Fruit fly (Drosophila melanogaster) whole organism, prepupa: ENCODE measurements around the gene Ras85D.
A peak's percentile ranks its signal among the peaks of the same experiment; 100 is the strongest.

ENCODE experiments used
- CG10631 ChIP-seq: fragments of 200-800 bp; sonication (Bioruptor generic); optimal IDR thresholded peaks from 2 replicates; lab custom pipeline; 2016; ENCODE audit warnings: missing biosample characterization, missing genetic modification characterization
- CG11294 ChIP-seq: fragments of 200-800 bp; sonication (Bioruptor generic); IDR thresholded peaks from 2 replicates; pipeline ENCODE4 v1.3.6; 2022; ENCODE audit warnings: missing biosample characterization, missing genetic modification characterization
- CG11762 ChIP-seq: fragments of 200-800 bp; sonication (Bioruptor generic); optimal IDR thresholded peaks from 3 replicates; lab custom pipeline; 2016; ENCODE audit warnings: missing biosample characterization, missing genetic modification characterization; ENCODE audit not compliant: insufficient read depth
- CG15336 ChIP-seq: fragments of 200-800 bp; sonication (Bioruptor generic); IDR thresholded peaks from 2 replicates; pipeline ENCODE4 v1.3.6; 2022; ENCODE audit warnings: missing biosample characterization, missing genetic modification characterization
- CG1621 ChIP-seq: fragments of 200-800 bp; sonication (Bioruptor generic); optimal IDR thresholded peaks from 3 replicates; lab custom pipeline; 2018; ENCODE audit warnings: missing biosample characterization, mild to moderate bottlenecking, missing genetic modification characterization
- CG16779 ChIP-seq: fragments of 200-800 bp; sonication (Bioruptor generic); optimal IDR thresholded peaks from 3 replicates; lab custom pipeline; 2017; ENCODE audit warnings: missing biosample characterization, mild to moderate bottlenecking, missing genetic modification characterization
- CG3032 ChIP-seq: fragments of 200-800 bp; optimal IDR thresholded peaks from 2 replicates; lab custom pipeline; 2019; ENCODE audit warnings: missing biosample characterization, mild to moderate bottlenecking, missing genetic modification characterization, moderate library complexity
- CG31627 ChIP-seq: fragments of 200-800 bp; sonication (Bioruptor generic); optimal IDR thresholded peaks from 3 replicates; lab custom pipeline; 2016; ENCODE audit warnings: missing biosample characterization, missing genetic modification characterization
- CG32006 ChIP-seq: fragments of 200-800 bp; sonication (Bioruptor generic); optimal IDR thresholded peaks from 3 replicates; lab custom pipeline; 2017; ENCODE audit warnings: missing biosample characterization, mild to moderate bottlenecking, missing genetic modification characterization
- CG4318 ChIP-seq: fragments of 200-800 bp; sonication (Bioruptor generic); optimal IDR thresholded peaks from 3 replicates; lab custom pipeline; 2017; ENCODE audit warnings: missing biosample characterization, mild to moderate bottlenecking, missing genetic modification characterization
- CG6163 ChIP-seq: fragments of 200-800 bp; sonication (Bioruptor generic); IDR thresholded peaks from 3 replicates; pipeline ENCODE4 v1.3.6; 2022; ENCODE audit warnings: missing biosample characterization, missing genetic modification characterization
- CG6792 ChIP-seq: fragments of 200-800 bp; sonication (Bioruptor generic); optimal IDR thresholded peaks from 3 replicates; lab custom pipeline; 2016; ENCODE audit warnings: missing biosample characterization, missing genetic modification characterization
- CG6808 ChIP-seq: fragments of 200-800 bp; sonication (Bioruptor generic); optimal IDR thresholded peaks from 3 replicates; lab custom pipeline; 2017; ENCODE audit warnings: missing biosample characterization, missing genetic modification characterization, mild to moderate bottlenecking, moderate library complexity, missing genetic modification reagents
- CG6854 ChIP-seq: fragments of 200-800 bp; sonication (Bioruptor generic); optimal IDR thresholded peaks from 2 replicates; lab custom pipeline; 2017; ENCODE audit warnings: missing biosample characterization, mild to moderate bottlenecking, missing genetic modification characterization
- CG8319 ChIP-seq: fragments of 200-800 bp; sonication (Bioruptor generic); optimal IDR thresholded peaks from 3 replicates; lab custom pipeline; 2016; ENCODE audit warnings: missing biosample characterization, missing genetic modification characterization
- CG8632 ChIP-seq: fragments of 200-800 bp; sonication (Bioruptor generic); optimal IDR thresholded peaks from 3 replicates; lab custom pipeline; 2016; ENCODE audit warnings: missing biosample characterization, missing genetic modification characterization
- Eip78C ChIP-seq: fragments of 200-800 bp; sonication (Bioruptor generic); peaks from one replicate; lab custom pipeline; 2016; ENCODE audit warnings: missing biosample characterization, missing genetic modification characterization
- Ets21C ChIP-seq: fragments of 200-800 bp; sonication (Bioruptor generic); optimal IDR thresholded peaks from 3 replicates; lab custom pipeline; 2016; ENCODE audit warnings: missing biosample characterization, missing genetic modification characterization
- Hr38 ChIP-seq: sonication (Bioruptor generic); optimal IDR thresholded peaks from 2 replicates; lab custom pipeline; 2016; ENCODE audit warnings: missing biosample characterization, missing genetic modification characterization
- Lpt ChIP-seq: fragments of 200-800 bp; sonication (Bioruptor generic); optimal IDR thresholded peaks from 3 replicates; lab custom pipeline; 2016; ENCODE audit warnings: missing biosample characterization, missing genetic modification characterization
- OdsH ChIP-seq: fragments of 200-800 bp; sonication (Bioruptor generic); optimal IDR thresholded peaks from 3 replicates; lab custom pipeline; 2016; ENCODE audit warnings: missing biosample characterization, missing genetic modification characterization
- Sox14 ChIP-seq: fragments of 200-800 bp; sonication (Bioruptor generic); optimal IDR thresholded peaks from 3 replicates; lab custom pipeline; 2016; ENCODE audit warnings: missing biosample characterization, missing genetic modification characterization
- Sox15 ChIP-seq: fragments of 200-800 bp; sonication (Bioruptor generic); optimal IDR thresholded peaks from 3 replicates; lab custom pipeline; 2016; ENCODE audit warnings: missing biosample characterization, missing genetic modification characterization
- cyc ChIP-seq: fragments of 200-800 bp; sonication (Bioruptor generic); optimal IDR thresholded peaks from 3 replicates; lab custom pipeline; 2016; ENCODE audit warnings: missing biosample characterization, missing genetic modification characterization
- dac ChIP-seq: fragments of 200-800 bp; sonication (Bioruptor generic); optimal IDR thresholded peaks from 2 replicates; lab custom pipeline; 2017; ENCODE audit warnings: missing biosample characterization, mild to moderate bottlenecking, missing genetic modification characterization
- dsx ChIP-seq: fragments of 200-800 bp; optimal IDR thresholded peaks from 3 replicates; lab custom pipeline; 2019; ENCODE audit warnings: missing biosample characterization, mild to moderate bottlenecking, missing genetic modification characterization, moderate library complexity; ENCODE audit not compliant: poor library complexity, severe bottlenecking
- eg ChIP-seq: fragments of 200-800 bp; sonication (Bioruptor generic); IDR thresholded peaks from 3 replicates; pipeline ENCODE4 v1.3.6; 2022; ENCODE audit warnings: missing biosample characterization, missing genetic modification characterization
- esn ChIP-seq: fragments of 200-800 bp; sonication (Bioruptor generic); optimal IDR thresholded peaks from 2 replicates; lab custom pipeline; 2016; ENCODE audit warnings: missing biosample characterization, mild to moderate bottlenecking, missing genetic modification characterization, moderate library complexity
- fd59A ChIP-seq: fragments of 200-800 bp; sonication (Bioruptor generic); optimal IDR thresholded peaks from 2 replicates; lab custom pipeline; 2017; ENCODE audit warnings: missing biosample characterization, mild to moderate bottlenecking, missing genetic modification characterization, missing genetic modification reagents
- fd85E ChIP-seq: fragments of 200-800 bp; sonication (Bioruptor generic); optimal IDR thresholded peaks from 3 replicates; lab custom pipeline; 2016; ENCODE audit warnings: missing biosample characterization, missing genetic modification characterization
- fkh ChIP-seq: fragments of 200-800 bp; sonication (Bioruptor generic); optimal IDR thresholded peaks from 3 replicates; lab custom pipeline; 2017; ENCODE audit warnings: missing biosample characterization, mild to moderate bottlenecking, missing genetic modification characterization, moderate library complexity
- lz ChIP-seq: fragments of 200-800 bp; sonication (Bioruptor generic); optimal IDR thresholded peaks from 3 replicates; lab custom pipeline; 2016; ENCODE audit warnings: missing biosample characterization, missing genetic modification characterization
- pdm3 ChIP-seq: fragments of 200-800 bp; sonication (Bioruptor generic); optimal IDR thresholded peaks from 3 replicates; lab custom pipeline; 2016; ENCODE audit warnings: missing biosample characterization, missing genetic modification characterization
- salr ChIP-seq, 2 experiments: fragments of 200-800 bp; sonication (Bioruptor generic); optimal IDR thresholded peaks; 3 replicates each; lab custom pipeline; 2016 to 2018; ENCODE audit warnings: missing biosample characterization in 2 of 2, missing genetic modification characterization in 2 of 2, mild to moderate bottlenecking in 1 of 2
- spab ChIP-seq: fragments of 200-800 bp; sonication (Bioruptor generic); optimal IDR thresholded peaks from 2 replicates; lab custom pipeline; 2017; ENCODE audit warnings: missing biosample characterization, mild to moderate bottlenecking, missing genetic modification characterization, missing genetic modification reagents
- ss ChIP-seq, 2 experiments: fragments of 200-800 bp; sonication (Bioruptor generic); optimal IDR thresholded peaks; 2 replicates in 1 of 2; 3 replicates in 1 of 2; lab custom pipeline; 2017 to 2018; ENCODE audit warnings: mild to moderate bottlenecking in 2 of 2, missing biosample characterization in 2 of 2, missing genetic modification characterization in 2 of 2, moderate library complexity in 1 of 2
- svp ChIP-seq: fragments of 200-800 bp; sonication (Bioruptor generic); peaks from one replicate; lab custom pipeline; 2016; ENCODE audit warnings: missing biosample characterization, missing genetic modification characterization
- topi ChIP-seq: fragments of 200-800 bp; sonication (Bioruptor generic); optimal IDR thresholded peaks from 3 replicates; lab custom pipeline; 2016; ENCODE audit warnings: missing biosample characterization, missing genetic modification characterization
- vri ChIP-seq: fragments of 200-800 bp; sonication (Bioruptor generic); optimal IDR thresholded peaks from 3 replicates; lab custom pipeline; 2016; ENCODE audit warnings: missing biosample characterization, mild to moderate bottlenecking, missing genetic modification characterization

The Ras85D gene

DNA sequence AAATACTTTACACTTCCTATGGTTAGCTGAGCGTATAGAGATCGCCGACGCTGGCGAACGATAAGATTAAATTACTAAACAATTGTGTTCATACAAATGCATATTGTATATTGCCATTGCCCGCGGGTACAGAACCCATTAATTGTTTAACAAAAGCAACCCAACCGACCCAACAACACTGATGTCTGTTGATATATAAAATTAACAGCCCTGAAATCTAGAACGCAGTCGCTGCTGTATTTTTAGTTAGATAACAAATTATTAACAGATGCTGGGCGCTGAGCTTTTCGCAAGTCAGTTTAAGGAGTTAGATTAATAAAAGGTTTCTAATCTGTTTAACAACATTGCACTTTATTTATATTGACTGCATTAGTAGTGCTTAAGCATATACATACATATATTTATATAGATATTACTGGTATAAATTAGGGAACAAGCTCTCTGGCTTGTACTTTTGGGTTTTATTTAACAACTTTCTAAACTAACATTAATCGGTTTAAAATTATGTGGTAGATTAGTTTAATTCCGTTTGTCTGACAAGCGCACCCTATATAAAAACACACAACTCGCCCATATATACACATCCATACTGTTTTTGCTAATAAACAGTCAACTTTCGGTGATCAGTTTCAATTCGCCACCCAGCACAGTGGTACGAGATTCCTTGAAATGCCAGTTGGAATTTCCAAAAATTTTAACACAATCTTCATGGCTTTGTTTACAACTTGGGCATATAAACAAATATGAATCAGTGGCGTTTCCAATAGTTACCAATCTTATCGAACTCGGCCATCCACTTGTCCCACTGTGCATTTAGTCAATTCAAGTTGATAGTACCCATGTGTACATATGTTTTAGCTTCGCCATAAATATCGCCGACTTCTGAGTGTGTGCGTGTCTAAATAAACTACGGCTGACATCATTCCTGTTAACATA, 15.3 kb upstream of the Ras85D start (continued):
- TF ChIP-seq CG32006 (GFP tag; lab: Kevin White, UChicago): no peak
- peak; percentile 86 for TF ChIP-seq cyc
- peak; percentile 96 for TF ChIP-seq eg (GFP tag; lab: Robert Waterston, UW)
- peak; percentile 53 for TF ChIP-seq CG6854 (GFP tag; lab: Kevin White, UChicago)
- peak; percentile 97 for TF ChIP-seq CG6163 (GFP tag; lab: Robert Waterston, UW)
- TF ChIP-seq fd59A (GFP tag; lab: Kevin White, UChicago): peak; percentile 28
- TF ChIP-seq dac (GFP tag; lab: Kevin White, UChicago): peak; percentile 71
- peak; percentile 88 for TF ChIP-seq CG11762 (GFP tag; lab: Kevin White, UChicago)
- TF ChIP-seq fd85E (GFP tag; lab: Kevin White, UChicago): peak; percentile 85
- no peak for TF ChIP-seq CG8632 (GFP tag; lab: Kevin White, UChicago)

DNA sequence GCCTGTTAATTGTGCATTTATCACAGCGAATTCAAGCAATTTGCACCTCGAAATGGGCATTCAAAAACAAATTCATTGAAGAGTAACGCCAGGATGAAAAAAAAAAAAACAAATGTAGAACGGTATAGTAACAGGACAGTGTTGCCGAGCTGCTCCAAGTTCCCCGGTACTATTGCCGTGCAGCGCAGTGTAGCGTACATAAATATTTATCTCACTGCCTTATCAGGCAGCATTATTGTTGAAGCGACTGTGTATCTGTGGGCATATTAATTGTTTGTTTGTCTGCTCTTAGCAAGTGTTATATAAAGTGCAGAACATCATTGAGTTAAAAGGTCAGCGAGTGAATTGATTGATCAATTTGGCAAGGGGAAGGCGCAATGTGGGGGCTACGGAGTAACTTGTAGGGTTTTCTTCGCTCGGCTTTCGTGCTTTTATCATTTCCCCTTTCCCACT, 3.6 kb upstream of the Ras85D start:
- peak; percentile 74 for TF ChIP-seq svp (GFP tag; lab: Kevin White, UChicago)
- peak; percentile 84 for TF ChIP-seq fkh
- TF ChIP-seq CG10631 (GFP tag; lab: Kevin White, UChicago): no peak

DNA sequence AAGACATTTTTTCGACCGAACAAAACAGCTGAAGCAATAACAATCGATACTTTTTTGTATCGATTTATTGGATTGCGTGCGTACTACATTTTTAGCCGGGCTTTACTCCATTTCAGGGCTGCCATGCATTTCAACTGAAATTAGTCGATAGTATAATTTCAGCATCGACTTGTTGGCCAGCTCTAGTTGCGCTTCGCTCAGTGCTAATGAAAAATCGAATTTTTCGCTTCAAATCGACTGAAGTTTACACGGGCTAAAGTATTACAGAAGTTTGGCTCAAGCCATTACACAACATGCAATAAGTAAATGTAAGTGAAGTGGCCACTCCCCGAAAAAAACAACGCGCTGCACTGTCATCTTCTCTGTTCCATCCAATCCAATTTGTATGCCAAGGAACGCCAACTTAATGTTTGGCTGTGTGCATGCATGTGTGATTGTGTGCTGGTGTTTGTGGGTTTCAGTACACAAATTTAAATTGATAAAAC, 3.0 kb upstream of the Ras85D start, which contains the start of the genes mRpL47, CG8176 and Kdm3:
Gene mRpL47, minus strand, starts transcription at position 49 of the 485 bp plus-strand sequence.
Gene CG8176, plus strand, starts transcription at position 148 of the 485 bp plus-strand sequence.
Gene Kdm3, plus strand, starts transcription at position 148 of the 485 bp plus-strand sequence.
- TF ChIP-seq cyc (peak; percentile 57), esn (GFP tag; lab: Kevin White, UChicago) (peak; percentile 25), CG8319 (GFP tag; lab: Kevin White, UChicago) (no peak), Sox14 (GFP tag; lab: Kevin White, UChicago) (peak; percentile 69), CG31627 (peak; percentile 72), CG1621 (tag; lab: Kevin White, UChicago) (no peak), topi (GFP tag; lab: Kevin White, UChicago) (peak; percentile 28), vri (peak; percentile 65), CG6808 (no peak), CG15336 (GFP tag; lab: Robert Waterston, UW) (no peak), CG3032 (tag; lab: Kevin White, UChicago) (peak; percentile 36), Sox15 (GFP tag; lab: Kevin White, UChicago) (peak; percentile 0), CG11294 (GFP tag; lab: Robert Waterston, UW) (no peak), lz (GFP tag; lab: Kevin White, UChicago) (peak; percentile 46), CG11762 (GFP tag; lab: Kevin White, UChicago) (no peak), Lpt (GFP tag; lab: Kevin White, UChicago) (no peak)

DNA sequence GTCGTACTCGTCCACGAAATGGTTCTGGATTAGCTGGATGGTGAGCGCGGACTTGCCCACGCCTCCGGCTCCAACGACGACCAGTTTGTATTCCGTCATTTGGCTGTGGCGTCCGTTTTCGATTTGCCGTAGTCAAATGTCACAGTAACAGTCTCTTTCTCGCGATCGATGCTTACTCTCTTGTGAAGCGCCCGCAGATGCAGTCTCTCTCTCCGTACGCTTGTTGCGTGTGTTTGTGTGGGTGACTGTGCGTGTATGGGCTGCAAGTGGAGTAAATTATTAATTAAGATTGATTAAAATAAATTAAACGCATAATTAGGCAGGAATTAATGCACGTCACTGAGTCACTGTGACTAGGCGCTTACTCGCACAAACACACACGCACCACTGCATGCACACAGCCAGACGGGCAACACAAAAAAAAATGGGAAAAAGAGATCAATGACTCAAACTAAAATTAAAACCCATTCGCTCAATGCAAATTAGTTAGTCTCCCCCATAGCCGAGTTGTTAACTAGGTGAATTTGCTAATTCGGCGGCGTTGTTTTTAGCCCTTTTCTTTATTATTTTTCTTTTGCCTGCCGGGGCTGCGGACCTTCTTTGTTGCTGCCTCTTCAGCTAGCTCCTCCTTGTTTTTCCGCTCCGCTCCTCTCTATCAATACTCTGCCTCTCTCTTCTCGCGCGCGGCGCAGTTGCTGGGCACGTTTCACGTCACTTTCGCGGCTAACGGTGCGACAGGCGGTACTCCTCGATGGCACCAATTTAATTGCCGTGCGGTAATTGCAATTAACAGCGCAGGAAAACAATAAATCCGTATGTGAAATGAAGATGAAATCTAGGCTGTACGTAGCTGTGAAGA, 445 bp downstream of the Ras85D start:
- TF ChIP-seq spab (GFP tag; lab: Kevin White, UChicago) (no peak), CG32006 (GFP tag; lab: Kevin White, UChicago) (no peak), Ets21C (GFP tag; lab: Kevin White, UChicago) (no peak), Hr38 (GFP tag; lab: Kevin White, UChicago) (no peak), CG8632 (GFP tag; lab: Kevin White, UChicago) (no peak), dsx (GFP tag; lab: Kevin White, UChicago) (peak; percentile 45), Eip78C (GFP tag; lab: Kevin White, UChicago) (peak; percentile 74), esn (GFP tag; lab: Kevin White, UChicago) (no peak), CG11762 (GFP tag; lab: Kevin White, UChicago) (no peak), pdm3 (no peak), CG4318 (GFP tag; lab: Kevin White, UChicago) (no peak), vri (no peak), CG6792 (no peak), CG16779 (tag; lab: Kevin White, UChicago) (no peak), salr (GFP tag; optimal IDR thresholded peaks at IDR 0.05; lab: Kevin White, UChicago) (no peak), ss (GFP tag; optimal IDR thresholded peaks at IDR 0.05; lab: Kevin White, UChicago) (peak in 1 of 2 experiments; percentile 1), fd85E (GFP tag; lab: Kevin White, UChicago) (no peak), cyc (no peak), CG1621 (tag; lab: Kevin White, UChicago) (peak; percentile 44), CG8319 (GFP tag; lab: Kevin White, UChicago) (no peak), OdsH (no peak), eg (GFP tag; lab: Robert Waterston, UW) (no peak), fkh (no peak)
